Worm (Caenorhabditis elegans) whole organism, late embryonic: ENCODE data around the gene C54D10.3.

Experiments
- C08G9.2 ChIP-seq: sonication (generic microtip); optimal IDR thresholded peaks from 2 replicates; lab custom pipeline; 2016; ENCODE audit warnings: mild to moderate bottlenecking, missing genetic modification characterization, moderate library complexity, missing compliant biosample characterization
- Y22D7AL.16 ChIP-seq: sonication (generic microtip); optimal IDR thresholded peaks from 2 replicates; lab custom pipeline; 2016; ENCODE audit warnings: missing genetic modification characterization, missing compliant biosample characterization
- ama-1 ChIP-seq: fragments of 150-350 bp; optimal IDR thresholded peaks from 2 replicates; lab custom pipeline; 2014
- ceh-14 ChIP-seq: sonication (generic microtip); optimal IDR thresholded peaks from 2 replicates; lab custom pipeline; 2016; ENCODE audit warnings: missing genotype, missing genetic modification characterization, missing compliant biosample characterization
- ceh-18 ChIP-seq: sonication (generic microtip); optimal IDR thresholded peaks from 2 replicates; lab custom pipeline; 2016; ENCODE audit warnings: missing genetic modification characterization, missing compliant biosample characterization
- ceh-30 ChIP-seq: fragments of 150-350 bp; optimal IDR thresholded peaks from 2 replicates; lab custom pipeline; 2014; ENCODE audit warnings: missing biosample characterization, missing genetic modification characterization
- ceh-45 ChIP-seq: fragments of 200-800 bp; sonication (Bioruptor generic); IDR thresholded peaks from 2 replicates; pipeline ENCODE4 v1.3.6; 2022; ENCODE audit warnings: missing genetic modification reagents, missing genetic modification characterization, missing compliant biosample characterization
- ceh-48 ChIP-seq: sonication (generic microtip); optimal IDR thresholded peaks from 2 replicates; lab custom pipeline; 2016; ENCODE audit warnings: missing genetic modification characterization, inconsistent platforms, missing compliant biosample characterization
- ceh-9 ChIP-seq: sonication (generic microtip); optimal IDR thresholded peaks from 2 replicates; lab custom pipeline; 2016; ENCODE audit warnings: mild to moderate bottlenecking, missing genetic modification characterization, inconsistent platforms, missing compliant biosample characterization
- dmd-4 ChIP-seq: sonication (generic microtip); optimal IDR thresholded peaks from 2 replicates; lab custom pipeline; 2016; ENCODE audit warnings: borderline replicate concordance, missing genetic modification characterization, missing compliant biosample characterization
- dve-1 ChIP-seq: sonication (generic microtip); optimal IDR thresholded peaks from 2 replicates; lab custom pipeline; 2017; ENCODE audit warnings: antibody characterized with exemption, mild to moderate bottlenecking, missing genetic modification characterization, missing compliant biosample characterization
- elt-2 ChIP-seq: sonication (generic microtip); optimal IDR thresholded peaks from 2 replicates; lab custom pipeline; 2016; ENCODE audit warnings: missing genetic modification reagents, missing genetic modification characterization, missing compliant biosample characterization
- elt-4 ChIP-seq: sonication (generic microtip); optimal IDR thresholded peaks from 2 replicates; lab custom pipeline; 2016; ENCODE audit warnings: missing genetic modification characterization, missing compliant biosample characterization
- ets-4 ChIP-seq: sonication (generic microtip); optimal IDR thresholded peaks from 2 replicates; lab custom pipeline; 2016; ENCODE audit warnings: missing genetic modification characterization, missing compliant biosample characterization
- eyg-1 ChIP-seq: sonication (generic microtip); optimal IDR thresholded peaks from 2 replicates; lab custom pipeline; 2016; ENCODE audit warnings: missing genotype, missing genetic modification characterization, missing compliant biosample characterization
- hlh-13 ChIP-seq: fragments of 200-800 bp; sonication (Bioruptor generic); optimal IDR thresholded peaks from 2 replicates; lab custom pipeline; 2018; ENCODE audit warnings: mild to moderate bottlenecking, missing genetic modification characterization, missing compliant biosample characterization
- hlh-30 ChIP-seq: sonication (generic microtip); optimal IDR thresholded peaks from 2 replicates; lab custom pipeline; 2017; ENCODE audit warnings: antibody characterized with exemption, missing genetic modification characterization, missing compliant biosample characterization; ENCODE audit not compliant: insufficient read depth
- hlh-8 ChIP-seq: sonication (generic microtip); optimal IDR thresholded peaks from 2 replicates; lab custom pipeline; 2016; ENCODE audit warnings: missing genotype, missing genetic modification characterization, missing compliant biosample characterization
- lim-6 ChIP-seq: sonication (generic microtip); optimal IDR thresholded peaks from 2 replicates; lab custom pipeline; 2016; ENCODE audit warnings: missing genetic modification characterization, missing compliant biosample characterization
- madf-2 ChIP-seq: sonication (generic microtip); optimal IDR thresholded peaks from 2 replicates; lab custom pipeline; 2017; ENCODE audit warnings: missing genetic modification characterization, missing compliant biosample characterization
- mec-3 ChIP-seq: sonication (generic microtip); optimal IDR thresholded peaks from 2 replicates; lab custom pipeline; 2016; ENCODE audit warnings: borderline replicate concordance, missing genetic modification characterization, missing compliant biosample characterization
- nfya-1 ChIP-seq: sonication (generic microtip); optimal IDR thresholded peaks from 2 replicates; lab custom pipeline; 2017; ENCODE audit warnings: missing genetic modification characterization, mild to moderate bottlenecking, missing compliant biosample characterization, antibody characterized with exemption, moderate library complexity
- nhr-232 ChIP-seq: sonication (generic microtip); optimal IDR thresholded peaks from 2 replicates; lab custom pipeline; 2016; ENCODE audit warnings: missing genetic modification characterization, missing compliant biosample characterization
- npax-4 ChIP-seq: sonication (generic microtip); optimal IDR thresholded peaks from 2 replicates; lab custom pipeline; 2016; ENCODE audit warnings: missing genetic modification characterization, missing compliant biosample characterization
- pat-9 ChIP-seq: fragments of 200-800 bp; sonication (Bioruptor generic); optimal IDR thresholded peaks from 2 replicates; lab custom pipeline; 2018; ENCODE audit warnings: mild to moderate bottlenecking, missing genetic modification characterization, moderate library complexity, missing compliant biosample characterization
- pax-1 ChIP-seq: fragments of 150-350 bp; optimal IDR thresholded peaks from 2 replicates; lab custom pipeline; 2014; ENCODE audit warnings: missing biosample characterization, missing genetic modification characterization
- pha-2 ChIP-seq: sonication (generic microtip); optimal IDR thresholded peaks from 2 replicates; lab custom pipeline; 2017; ENCODE audit warnings: mild to moderate bottlenecking, missing genetic modification characterization, missing compliant biosample characterization
- ref-2 ChIP-seq: sonication (generic microtip); optimal IDR thresholded peaks from 2 replicates; lab custom pipeline; 2016; ENCODE audit warnings: missing genetic modification characterization, missing compliant biosample characterization
- sdc-2 ChIP-seq: sonication (generic microtip); optimal IDR thresholded peaks from 2 replicates; lab custom pipeline; 2016; ENCODE audit warnings: missing genotype, missing genetic modification characterization, missing compliant biosample characterization
- syd-9 ChIP-seq: sonication (generic microtip); optimal IDR thresholded peaks from 2 replicates; lab custom pipeline; 2016; ENCODE audit warnings: mild to moderate bottlenecking, missing genetic modification characterization, moderate library complexity, missing compliant biosample characterization
- tbx-2 ChIP-seq: sonication (generic microtip); optimal IDR thresholded peaks from 2 replicates; lab custom pipeline; 2016; ENCODE audit warnings: missing genetic modification characterization, missing compliant biosample characterization
- tbx-7 ChIP-seq: sonication (generic microtip); optimal IDR thresholded peaks from 2 replicates; lab custom pipeline; 2016; ENCODE audit warnings: missing genotype, missing genetic modification characterization, missing compliant biosample characterization
- unc-86 ChIP-seq: sonication (generic microtip); optimal IDR thresholded peaks from 2 replicates; lab custom pipeline; 2016; ENCODE audit warnings: missing genetic modification characterization, missing compliant biosample characterization
- zip-5 ChIP-seq: sonication (generic microtip); optimal IDR thresholded peaks from 2 replicates; lab custom pipeline; 2016; ENCODE audit warnings: missing genetic modification characterization, missing compliant biosample characterization
- ztf-16 ChIP-seq: sonication (generic microtip); optimal IDR thresholded peaks from 2 replicates; lab custom pipeline; 2017; ENCODE audit warnings: missing genetic modification characterization, missing compliant biosample characterization

The C54D10.3 gene

ce11 chrV:12377256-12377655 is 41.1 kb upstream of the C54D10.3 start, which contains the start of gene K01D12.1:
Gene K01D12.1 (plus strand): TSS chrV:12377556.
- no peak for TF ChIP-seq ceh-45
- TF ChIP-seq ceh-9 (tag; lab: Kevin White, UChicago), result no peak
- TF ChIP-seq ref-2 (tag; lab: Kevin White, UChicago), result no peak
- no peak for TF ChIP-seq madf-2 (tag; lab: Kevin White, UChicago)
- no peak for TF ChIP-seq tbx-2 (tag; lab: Kevin White, UChicago)
- no peak for TF ChIP-seq hlh-8 (tag; lab: Kevin White, UChicago)
- TF ChIP-seq eyg-1 (tag; lab: Kevin White, UChicago), result no peak
- TF ChIP-seq pat-9, result no peak
- TF ChIP-seq lim-6, result no peak
- no peak for TF ChIP-seq nhr-232 (tag; lab: Kevin White, UChicago)
- no peak for TF ChIP-seq ceh-18 (tag; lab: Kevin White, UChicago)

DNA sequence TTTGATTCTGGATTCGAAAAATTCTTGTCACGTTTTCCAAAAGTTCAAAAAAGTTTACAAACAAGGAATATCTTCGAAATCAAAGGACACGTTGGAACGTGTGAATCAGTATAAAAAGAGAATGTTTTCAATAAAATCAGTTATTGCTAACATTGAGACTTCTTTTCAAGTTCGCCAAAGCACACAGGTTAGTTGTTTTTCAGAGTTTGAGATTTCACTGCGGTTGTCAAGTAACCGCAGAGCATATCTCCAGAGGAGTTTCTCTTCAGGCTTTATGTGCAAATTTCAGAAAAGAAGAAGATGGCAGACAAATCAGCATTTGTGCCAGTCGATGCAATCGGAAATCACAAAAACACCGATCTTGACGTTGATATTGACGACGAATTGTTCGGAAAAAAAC is 32.2 kb upstream of the C54D10.3 start, which contains the start of gene K01D12.15:
TSS of gene K01D12.15 (plus strand) at position 301 of the 400 bp plus-strand sequence.
- no peak for TF ChIP-seq ceh-30 (tag; lab: Kevin White, UChicago)
- TF ChIP-seq nfya-1 (tag; lab: Kevin White, UChicago), result no peak
- no peak for TF ChIP-seq tbx-7 (tag; lab: Kevin White, UChicago)
- no peak for TF ChIP-seq zip-5 (tag; lab: Kevin White, UChicago)
- TF ChIP-seq unc-86 (tag; lab: Kevin White, UChicago), result no peak
- no peak for TF ChIP-seq ceh-18 (tag; lab: Kevin White, UChicago)
- no peak for TF ChIP-seq elt-2 (tag; lab: Kevin White, UChicago)
- TF ChIP-seq ets-4, result no peak
- TF ChIP-seq pha-2 (tag; lab: Kevin White, UChicago), result no peak
- TF ChIP-seq tbx-2 (tag; lab: Kevin White, UChicago), result no peak
- TF ChIP-seq lim-6, result no peak

- no peak for TF ChIP-seq ama-1 (lab: Kevin White, UChicago)
- no peak for TF ChIP-seq eyg-1 (tag; lab: Kevin White, UChicago)
- no peak for TF ChIP-seq tbx-7 (tag; lab: Kevin White, UChicago)
- no peak for TF ChIP-seq lim-6
- TF ChIP-seq sdc-2 (tag; lab: Kevin White, UChicago), result no peak
- no peak for TF ChIP-seq C08G9.2 (tag; lab: Kevin White, UChicago)
- TF ChIP-seq elt-4 (tag; lab: Kevin White, UChicago), result no peak
- TF ChIP-seq dmd-4 (tag; lab: Kevin White, UChicago), result no peak
- no peak for TF ChIP-seq hlh-13
Observed at ce11 chrV:12395699-12396098, 22.7 kb upstream of the C54D10.3 start, which contains the start of gene twk-14. Gene twk-14 (minus strand): TSS chrV:12395706.

DNA sequence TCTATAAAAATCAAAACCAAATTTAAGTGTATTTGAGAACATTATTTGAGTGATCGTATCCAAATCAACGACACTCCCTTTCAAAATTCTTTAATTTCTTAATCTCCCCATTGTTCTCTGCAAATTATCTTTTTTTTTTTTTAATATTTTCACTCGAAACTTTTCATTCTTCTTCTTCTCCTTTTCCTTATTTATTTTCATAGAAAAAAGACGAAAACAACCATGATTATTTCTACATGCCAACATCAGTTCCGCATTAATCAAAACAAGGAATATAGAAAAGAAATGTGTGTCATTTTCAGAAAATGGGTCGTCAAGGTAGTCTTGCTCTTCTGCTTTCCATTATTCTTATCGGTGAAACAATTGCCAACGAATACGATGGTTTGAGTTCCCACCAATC is 20.8 kb upstream of the C54D10.3 start, which contains the start of gene K01D12.5:
TSS of gene K01D12.5 (plus strand) at position 301 of the 400 bp plus-strand sequence.
- no peak for TF ChIP-seq ceh-14 (tag; lab: Kevin White, UChicago)
- TF ChIP-seq mec-3 (tag; lab: Kevin White, UChicago), result no peak
- no peak for TF ChIP-seq syd-9 (tag; lab: Kevin White, UChicago)
- TF ChIP-seq hlh-30 (tag; lab: Kevin White, UChicago), result no peak
- TF ChIP-seq ceh-48 (tag; lab: Kevin White, UChicago), result no peak
- no peak for TF ChIP-seq npax-4
- no peak for TF ChIP-seq dve-1 (tag; lab: Kevin White, UChicago)
- TF ChIP-seq Y22D7AL.16 (tag; lab: Kevin White, UChicago), result no peak
- no peak for TF ChIP-seq nfya-1 (tag; lab: Kevin White, UChicago)
- TF ChIP-seq ztf-16 (tag; lab: Kevin White, UChicago), result no peak
- no peak for TF ChIP-seq hlh-8 (tag; lab: Kevin White, UChicago)
- TF ChIP-seq pax-1 (tag; lab: Kevin White, UChicago), result no peak
